Worm (Caenorhabditis elegans) whole organism, L4 larva: ENCODE measurements around the gene col-73.
A peak's percentile ranks its signal among the peaks of the same experiment; 100 is the strongest.

Source experiments
- F10B5.3 ChIP-seq: sonication (generic microtip); optimal IDR thresholded peaks from 2 replicates; lab custom pipeline; 2016; ENCODE audit warnings: mild to moderate bottlenecking, missing genetic modification characterization, missing compliant biosample characterization
- F37D6.2 ChIP-seq: sonication (generic microtip); optimal IDR thresholded peaks from 2 replicates; lab custom pipeline; 2016; ENCODE audit warnings: mild to moderate bottlenecking, missing genetic modification characterization, missing compliant biosample characterization
- F44E2.7 ChIP-seq: fragments of 200-800 bp; sonication (Bioruptor generic); IDR thresholded peaks from 2 replicates; pipeline ENCODE4 v2.1.2; 2022; ENCODE audit warnings: missing genetic modification characterization, missing compliant biosample characterization
- F49E8.2 ChIP-seq: sonication (generic microtip); optimal IDR thresholded peaks from 2 replicates; lab custom pipeline; 2016; ENCODE audit warnings: missing compliant biosample characterization, mild to moderate bottlenecking, missing genetic modification characterization, borderline replicate concordance
- T20F7.1 ChIP-seq: fragments of 200-800 bp; sonication (Bioruptor generic); optimal IDR thresholded peaks from 2 replicates; lab custom pipeline; 2018; ENCODE audit warnings: mild to moderate bottlenecking, missing genetic modification characterization, missing compliant biosample characterization
- Y48G9A.11 ChIP-seq: fragments of 200-800 bp; sonication (Bioruptor generic); IDR thresholded peaks from 2 replicates; pipeline ENCODE4 v1.3.6; 2022; ENCODE audit warnings: missing genetic modification reagents, missing genetic modification characterization, missing compliant biosample characterization
- Y75B8A.6 ChIP-seq: fragments of 200-800 bp; sonication (Bioruptor generic); IDR thresholded peaks from 2 replicates; pipeline ENCODE4 v1.3.6; 2022; ENCODE audit warnings: missing genetic modification reagents, missing genetic modification characterization, missing compliant biosample characterization
- aha-1 ChIP-seq: fragments of 150-350 bp; peaks from one replicate; lab custom pipeline; 2014; ENCODE audit warnings: missing biosample characterization, missing genetic modification characterization
- ceh-32 ChIP-seq: sonication (generic microtip); optimal IDR thresholded peaks from 2 replicates; lab custom pipeline; 2016; ENCODE audit warnings: mild to moderate bottlenecking, missing genetic modification characterization, missing compliant biosample characterization; ENCODE audit not compliant: poor library complexity
- ces-1 ChIP-seq: fragments of 150-350 bp; sonication (generic microtip); optimal IDR thresholded peaks from 4 replicates; lab custom pipeline; 2014; ENCODE audit warnings: missing biosample characterization, missing genetic modification reagents, missing genetic modification characterization
- daf-16 ChIP-seq, 3 experiments: sonication (generic microtip); optimal IDR thresholded peaks; 2 replicates each; lab custom pipeline; 2016 to 2017; ENCODE audit warnings: missing genetic modification characterization in 3 of 3, missing genetic modification reagents in 3 of 3, mild to moderate bottlenecking in 2 of 3, missing compliant biosample characterization in 2 of 3, missing biosample characterization in 1 of 3, moderate library complexity in 1 of 3
- daf-19 ChIP-seq: fragments of 200-800 bp; sonication (Bioruptor generic); conservative IDR thresholded peaks from 2 replicates; pipeline ENCODE4 v1.3.6; 2022; ENCODE audit warnings: missing genetic modification characterization, missing compliant biosample characterization
- dmd-6 ChIP-seq: fragments of 200-800 bp; sonication (Bioruptor generic); IDR thresholded peaks from 2 replicates; pipeline ENCODE4 v1.3.6; 2022; ENCODE audit warnings: missing genetic modification reagents, missing genetic modification characterization, missing compliant biosample characterization
- dmd-8 ChIP-seq: fragments of 200-800 bp; sonication (Bioruptor generic); IDR thresholded peaks from 2 replicates; pipeline ENCODE4 v1.3.6; 2022; ENCODE audit warnings: missing genetic modification characterization, missing compliant biosample characterization
- dpl-1 ChIP-seq: fragments of 150-350 bp; optimal IDR thresholded peaks from 2 replicates; lab custom pipeline; 2014; ENCODE audit warnings: missing biosample characterization, missing genetic modification reagents, missing genetic modification characterization
- dve-1 ChIP-seq: sonication (generic microtip); optimal IDR thresholded peaks from 2 replicates; lab custom pipeline; 2017; ENCODE audit warnings: antibody characterized with exemption, mild to moderate bottlenecking, missing genetic modification characterization, missing compliant biosample characterization; ENCODE audit not compliant: insufficient read depth
- fkh-10 ChIP-seq: fragments of 150-350 bp; optimal IDR thresholded peaks from 2 replicates; lab custom pipeline; 2014; ENCODE audit warnings: missing biosample characterization, missing genetic modification reagents, missing genetic modification characterization
- hif-1 ChIP-seq, 2 experiments: sonication (generic microtip); optimal IDR thresholded peaks; 2 replicates each; lab custom pipeline; 2016 to 2017; ENCODE audit warnings: missing compliant biosample characterization in 2 of 2, missing genetic modification characterization in 2 of 2, missing genetic modification reagents in 2 of 2, missing genotype in 2 of 2, mild to moderate bottlenecking in 1 of 2
- hlh-11 ChIP-seq: fragments of 200-800 bp; sonication (Bioruptor generic); optimal IDR thresholded peaks from 2 replicates; lab custom pipeline; 2018; ENCODE audit warnings: mild to moderate bottlenecking, missing genetic modification characterization, missing compliant biosample characterization
- hlh-30 ChIP-seq: sonication (generic microtip); optimal IDR thresholded peaks from 2 replicates; lab custom pipeline; 2017; ENCODE audit warnings: antibody characterized with exemption, mild to moderate bottlenecking, missing genetic modification characterization, missing compliant biosample characterization; ENCODE audit not compliant: insufficient read depth
- lin-13 ChIP-seq: fragments of 150-350 bp; optimal IDR thresholded peaks from 2 replicates; lab custom pipeline; 2014; ENCODE audit warnings: missing biosample characterization, missing genetic modification reagents, missing genetic modification characterization
- lin-15B ChIP-seq: fragments of 150-350 bp; sonication (generic microtip); optimal IDR thresholded peaks from 3 replicates; lab custom pipeline; 2014; ENCODE audit warnings: missing biosample characterization, missing genetic modification characterization
- lin-38 ChIP-seq: fragments of 200-800 bp; sonication (Bioruptor generic); IDR thresholded peaks from 2 replicates; pipeline ENCODE4 v1.3.6; 2022; ENCODE audit warnings: missing genetic modification reagents, missing genetic modification characterization, missing compliant biosample characterization
- lsy-2 ChIP-seq, 2 experiments: fragments of 150-350 bp in 1 of 2; sonication (generic microtip) in 1 of 2; optimal IDR thresholded peaks; 2 replicates each; lab custom pipeline; 2014 to 2017; ENCODE audit warnings: missing biosample characterization in 2 of 2, missing genetic modification characterization in 2 of 2
- mdl-1 ChIP-seq, 2 experiments: fragments of 150-350 bp in 1 of 2; sonication (generic microtip) in 1 of 2; optimal IDR thresholded peaks; 2 replicates each; lab custom pipeline; 2014 to 2017; ENCODE audit warnings: missing biosample characterization in 2 of 2, missing genetic modification characterization in 2 of 2
- mdt-29 ChIP-seq: fragments of 200-800 bp; sonication (Bioruptor generic); IDR thresholded peaks from 2 replicates; pipeline ENCODE4 v1.3.6; 2022; ENCODE audit warnings: missing genetic modification reagents, missing genetic modification characterization, missing compliant biosample characterization
- mep-1 ChIP-seq: fragments of 150-350 bp; sonication (generic microtip); optimal IDR thresholded peaks from 3 replicates; lab custom pipeline; 2014; ENCODE audit warnings: missing biosample characterization, missing genetic modification characterization
- mes-2 ChIP-seq: sonication (generic microtip); optimal IDR thresholded peaks from 2 replicates; lab custom pipeline; 2016; ENCODE audit warnings: missing genotype, mild to moderate bottlenecking, missing genetic modification characterization, missing compliant biosample characterization; ENCODE audit not compliant: poor library complexity, severe bottlenecking
- mxl-2 ChIP-seq: fragments of 200-800 bp; sonication (Bioruptor generic); conservative IDR thresholded peaks from 2 replicates; pipeline ENCODE4 v1.3.6; 2022; ENCODE audit warnings: missing genetic modification reagents, missing genetic modification characterization, missing compliant biosample characterization
- mxl-3 ChIP-seq: fragments of 200-800 bp; sonication (Bioruptor generic); optimal IDR thresholded peaks from 2 replicates; lab custom pipeline; 2018; ENCODE audit warnings: mild to moderate bottlenecking, missing genetic modification characterization, missing compliant biosample characterization
- nhr-102 ChIP-seq: sonication (generic microtip); optimal IDR thresholded peaks from 2 replicates; lab custom pipeline; 2016; ENCODE audit warnings: mild to moderate bottlenecking, missing genetic modification characterization, moderate library complexity, missing compliant biosample characterization
- nhr-11 ChIP-seq: fragments of 150-350 bp; optimal IDR thresholded peaks from 2 replicates; lab custom pipeline; 2014; ENCODE audit warnings: missing biosample characterization, missing genetic modification characterization
- nhr-111 ChIP-seq: fragments of 200-800 bp; sonication (Bioruptor generic); optimal IDR thresholded peaks from 2 replicates; lab custom pipeline; 2018; ENCODE audit warnings: mild to moderate bottlenecking, missing genetic modification characterization, missing compliant biosample characterization
- nhr-28 ChIP-seq: fragments of 150-350 bp; optimal IDR thresholded peaks from 2 replicates; lab custom pipeline; 2014; ENCODE audit warnings: missing biosample characterization, missing genetic modification characterization
- nhr-41 ChIP-seq: fragments of 200-800 bp; sonication (Bioruptor generic); IDR thresholded peaks from 2 replicates; pipeline ENCODE4 v1.3.6; 2022; ENCODE audit warnings: missing genetic modification reagents, missing genetic modification characterization, missing compliant biosample characterization
- nhr-77 ChIP-seq: fragments of 150-350 bp; optimal IDR thresholded peaks from 2 replicates; lab custom pipeline; 2014; ENCODE audit warnings: missing biosample characterization, missing genetic modification characterization
- pha-4 ChIP-seq, 2 experiments: fragments of 150-350 bp in 1 of 2; fragments of 200-800 bp in 1 of 2; sonication (Bioruptor generic) in 1 of 2; IDR thresholded peaks in 1 of 2; optimal IDR thresholded peaks in 1 of 2; 2 replicates each; pipeline versions ENCODE4 v1.3.6 to Lab custom; 2014 to 2022; ENCODE audit warnings: missing genetic modification characterization in 2 of 2, missing genetic modification reagents in 2 of 2, missing biosample characterization in 1 of 2, missing compliant biosample characterization in 1 of 2
- saeg-2 ChIP-seq: fragments of 200-800 bp; sonication (Bioruptor generic); IDR thresholded peaks from 2 replicates; pipeline ENCODE4 v1.3.6; 2022; ENCODE audit warnings: missing genetic modification reagents, missing genetic modification characterization, missing compliant biosample characterization
- sdz-12 ChIP-seq: fragments of 200-800 bp; sonication (Bioruptor generic); optimal IDR thresholded peaks from 2 replicates; lab custom pipeline; 2018; ENCODE audit warnings: mild to moderate bottlenecking, missing genetic modification characterization, missing compliant biosample characterization
- set-16 ChIP-seq: fragments of 200-800 bp; sonication (Bioruptor generic); IDR thresholded peaks from 2 replicates; pipeline ENCODE4 v1.3.6; 2022; ENCODE audit warnings: missing genetic modification reagents, missing genetic modification characterization, missing compliant biosample characterization
- snpc-1.2 ChIP-seq: fragments of 200-800 bp; sonication (Bioruptor generic); IDR thresholded peaks from 2 replicates; pipeline ENCODE4 v1.3.6; 2022; ENCODE audit warnings: missing genetic modification reagents, missing genetic modification characterization, missing compliant biosample characterization
- tag-97 ChIP-seq: fragments of 200-800 bp; sonication (Bioruptor generic); IDR thresholded peaks from 2 replicates; pipeline ENCODE4 v1.3.6; 2022; ENCODE audit warnings: missing genetic modification characterization, missing compliant biosample characterization
- vab-7 ChIP-seq: fragments of 200-800 bp; sonication (Bioruptor generic); IDR thresholded peaks from 2 replicates; pipeline ENCODE4 v1.3.6; 2022; ENCODE audit warnings: missing genetic modification reagents, missing genetic modification characterization, missing compliant biosample characterization
- zag-1 ChIP-seq: fragments of 150-350 bp; optimal IDR thresholded peaks from 2 replicates; lab custom pipeline; 2014; ENCODE audit warnings: missing biosample characterization, missing genetic modification characterization
- zfp-2 ChIP-seq: sonication (generic microtip); optimal IDR thresholded peaks from 2 replicates; lab custom pipeline; 2016; ENCODE audit warnings: mild to moderate bottlenecking, missing genetic modification characterization, missing compliant biosample characterization
- zfp-3 ChIP-seq: fragments of 200-800 bp; sonication (Bioruptor generic); conservative IDR thresholded peaks from 2 replicates; pipeline ENCODE4 v1.3.6; 2022; ENCODE audit warnings: missing genetic modification reagents, missing genetic modification characterization, missing compliant biosample characterization
- zip-11 ChIP-seq: fragments of 200-800 bp; sonication (Bioruptor generic); IDR thresholded peaks from 2 replicates; pipeline ENCODE4 v1.3.6; 2022; ENCODE audit warnings: missing genetic modification characterization, missing compliant biosample characterization

The col-73 gene

ce11 chrII:4856113-4856512 is 16.8 kb downstream of the col-73 start:
- TF ChIP-seq aha-1: peak; percentile 13
- 0 out of 2 replicates have a peak, but pooled peaks have one; percentile 58 for TF ChIP-seq mdt-29
- TF ChIP-seq mep-1 (tag; lab: Kevin White, UChicago): peak; percentile 11
- TF ChIP-seq hlh-30 (tag; lab: Kevin White, UChicago): peak; percentile 89
- TF ChIP-seq set-16 (GFP tag; lab: Robert Waterston, UW): no peak
- TF ChIP-seq nhr-77 (tag; lab: Kevin White, UChicago): no peak
- TF ChIP-seq daf-16 (GFP tag; optimal IDR thresholded peaks at IDR 0.05; lab: Kevin White, UChicago): no peak
- TF ChIP-seq daf-16 (tag; optimal IDR thresholded peaks at IDR 0.05; lab: Kevin White, UChicago): peak; percentile 2
- TF ChIP-seq zip-11 (GFP tag; lab: Robert Waterston, UW): no peak
- peak; percentile 19 for TF ChIP-seq lin-13
- peak in 1 of 2 experiments; percentile 59 for TF ChIP-seq lsy-2 (tag; optimal IDR thresholded peaks at IDR 0.05; lab: Kevin White, UChicago)
- TF ChIP-seq ceh-32 (tag; lab: Kevin White, UChicago): no peak
- peak; percentile 14 for TF ChIP-seq nhr-28 (tag; lab: Kevin White, UChicago)
- peak; percentile 48 for TF ChIP-seq dve-1 (tag; lab: Kevin White, UChicago)
- TF ChIP-seq daf-19 (GFP tag; lab: Robert Waterston, UW): no peak
- no peak for TF ChIP-seq mes-2 (tag; lab: Kevin White, UChicago)
- peak; percentile 50 for TF ChIP-seq hlh-11 (tag; lab: Kevin White, UChicago)
- TF ChIP-seq F44E2.7 (GFP tag; lab: Robert Waterston, UW): no peak
- TF ChIP-seq dpl-1 (GFP tag; lab: Kevin White, UChicago): no peak
- no peak for TF ChIP-seq zfp-2
- TF ChIP-seq mdl-1 (tag; optimal IDR thresholded peaks at IDR 0.05; lab: Kevin White, UChicago): peak in 1 of 2 experiments; percentile 36
- no peak for TF ChIP-seq mxl-3 (GFP tag; lab: Kevin White, UChicago)
- no peak for TF ChIP-seq F10B5.3 (tag; lab: Kevin White, UChicago)
- no peak for TF ChIP-seq nhr-111 (GFP tag; lab: Kevin White, UChicago)
- TF ChIP-seq mxl-2 (GFP tag; lab: Robert Waterston, UW): no peak
- TF ChIP-seq pha-4 (GFP tag; IDR thresholded peaks at IDR 0.05; lab: Robert Waterston, UW): no peak
- TF ChIP-seq pha-4 (tag; optimal IDR thresholded peaks at IDR 0.05; lab: Kevin White, UChicago): no peak
- TF ChIP-seq T20F7.1 (GFP tag; lab: Kevin White, UChicago): peak; percentile 32
- no peak for TF ChIP-seq lin-15B (tag; lab: Kevin White, UChicago)
- TF ChIP-seq dmd-6 (GFP tag; lab: Robert Waterston, UW): peak; percentile 24; the same call in 1 of the 2 replicates
- TF ChIP-seq nhr-11 (tag; lab: Kevin White, UChicago): peak; percentile 17
- no peak for TF ChIP-seq sdz-12 (GFP tag; lab: Kevin White, UChicago)
- TF ChIP-seq nhr-102: no peak

ce11 chrII:4855489-4855888 is 17.4 kb downstream of the col-73 start:
- TF ChIP-seq dpl-1 (GFP tag; lab: Kevin White, UChicago) (peak; percentile 13), nhr-11 (tag; lab: Kevin White, UChicago) (no peak), dmd-6 (GFP tag; lab: Robert Waterston, UW) (0 out of 2 replicates have a peak, but pooled peaks have one; percentile 9), saeg-2 (GFP tag; lab: Robert Waterston, UW) (no peak), fkh-10 (no peak), daf-16 (GFP tag; optimal IDR thresholded peaks at IDR 0.05; lab: Kevin White, UChicago) (no peak), daf-16 (tag; optimal IDR thresholded peaks at IDR 0.05; lab: Kevin White, UChicago) (no peak), F37D6.2 (tag; lab: Kevin White, UChicago) (no peak), nhr-102 (no peak), zag-1 (tag; lab: Kevin White, UChicago) (no peak), vab-7 (GFP tag; lab: Robert Waterston, UW) (no peak), mdt-29 (no peak), lin-38 (no peak), ces-1 (GFP tag; lab: Kevin White, UChicago) (peak; percentile 48), tag-97 (GFP tag; lab: Robert Waterston, UW) (0 out of 2 replicates have a peak, but pooled peaks have one; percentile 75), pha-4 (GFP tag; IDR thresholded peaks at IDR 0.05; lab: Robert Waterston, UW) (no peak), pha-4 (tag; optimal IDR thresholded peaks at IDR 0.05; lab: Kevin White, UChicago) (no peak), Y48G9A.11 (no peak), F49E8.2 (tag; lab: Kevin White, UChicago) (no peak), dmd-8 (GFP tag; lab: Robert Waterston, UW) (no peak), snpc-1.2 (no peak), nhr-41 (GFP tag; lab: Robert Waterston, UW) (no peak), Y75B8A.6 (no peak), zfp-3 (GFP tag; lab: Robert Waterston, UW) (no peak), hif-1 (tag; optimal IDR thresholded peaks at IDR 0.05; lab: Kevin White, UChicago) (no peak)
